Worm (Caenorhabditis elegans) whole organism, L4/young adult: ENCODE measurements around the gene ndua-1.

Experiments
- W03F9.2 ChIP-seq: fragments of 150-350 bp; optimal IDR thresholded peaks from 2 replicates; lab custom pipeline; 2014; ENCODE audit warnings: missing biosample characterization, missing genetic modification characterization
- dao-5 ChIP-seq: sonication (generic microtip); optimal IDR thresholded peaks from 2 replicates; lab custom pipeline; 2016; ENCODE audit warnings: missing genotype, missing genetic modification characterization, moderate library complexity, missing compliant biosample characterization
- him-1 ChIP-seq: sonication (generic microtip); optimal IDR thresholded peaks from 2 replicates; lab custom pipeline; 2016; ENCODE audit warnings: missing genotype, missing genetic modification reagents, missing genetic modification characterization, missing compliant biosample characterization

DNA sequence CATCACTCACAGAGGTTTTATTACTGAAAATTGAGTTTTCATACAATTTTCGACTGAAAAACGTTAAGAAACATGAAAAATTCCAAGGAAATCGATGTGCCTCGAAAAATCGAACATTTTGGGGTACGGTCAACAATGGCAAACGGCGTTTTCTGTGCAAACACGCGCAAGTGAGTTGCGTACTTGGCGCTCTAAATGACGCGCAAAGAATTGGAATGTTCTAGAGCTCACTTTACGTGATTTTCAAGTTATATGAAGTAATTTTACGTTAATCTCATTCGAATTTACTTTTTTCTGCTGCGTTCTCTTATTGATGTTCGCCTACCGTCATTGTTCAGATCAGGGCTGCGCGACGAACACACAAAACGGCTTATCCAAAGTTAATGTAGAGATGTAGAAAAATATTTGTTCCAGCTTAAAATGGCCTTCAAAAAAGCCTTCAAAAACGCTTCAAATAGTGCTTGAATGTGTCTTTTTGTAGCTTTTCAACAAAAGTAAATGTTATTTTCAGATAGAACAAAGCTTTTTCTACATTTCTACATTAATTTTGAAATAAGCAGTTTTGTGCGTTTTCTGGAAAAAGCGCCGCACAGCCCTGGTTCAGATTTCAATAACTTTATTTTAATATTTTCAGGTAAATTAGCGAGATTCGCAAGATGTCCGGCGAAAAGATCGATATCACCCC is 6.0 kb downstream of the ndua-1 start, which contains the start of the genes F31D4.2 and fkb-6:
- TF ChIP-seq W03F9.2 (tag; lab: Kevin White, UChicago) = peak; percentile 76
- TF ChIP-seq him-1 = peak; percentile 2
- no peak for TF ChIP-seq dao-5 (tag; lab: Kevin White, UChicago)
